Worm (Caenorhabditis elegans) whole organism, late embryonic: Measurements from ENCODE around the gene T13C2.2.

ENCODE experiments used
- C08G9.2 ChIP-seq: sonication (generic microtip); optimal IDR thresholded peaks from 2 replicates; lab custom pipeline; 2016; ENCODE audit warnings: mild to moderate bottlenecking, missing genetic modification characterization, moderate library complexity, missing compliant biosample characterization
- F13H6.1 ChIP-seq: sonication (generic microtip); optimal IDR thresholded peaks from 2 replicates; lab custom pipeline; 2016; ENCODE audit warnings: missing genetic modification characterization, missing compliant biosample characterization
- K02D7.2 ChIP-seq: sonication (generic microtip); optimal IDR thresholded peaks from 2 replicates; lab custom pipeline; 2017; ENCODE audit warnings: mild to moderate bottlenecking, missing genetic modification characterization, missing compliant biosample characterization
- T23F11.4 ChIP-seq: fragments of 200-800 bp; sonication (Bioruptor generic); optimal IDR thresholded peaks from 2 replicates; lab custom pipeline; 2018; ENCODE audit warnings: mild to moderate bottlenecking, missing genetic modification characterization, missing compliant biosample characterization
- ahr-1 ChIP-seq: sonication (generic microtip); optimal IDR thresholded peaks from 2 replicates; lab custom pipeline; 2016; ENCODE audit warnings: missing genetic modification characterization, missing compliant biosample characterization
- ama-1 ChIP-seq: fragments of 150-350 bp; optimal IDR thresholded peaks from 2 replicates; lab custom pipeline; 2014
- ceh-14 ChIP-seq: sonication (generic microtip); optimal IDR thresholded peaks from 2 replicates; lab custom pipeline; 2016; ENCODE audit warnings: missing genotype, missing genetic modification characterization, missing compliant biosample characterization
- ceh-18 ChIP-seq: sonication (generic microtip); optimal IDR thresholded peaks from 2 replicates; lab custom pipeline; 2016; ENCODE audit warnings: missing genetic modification characterization, missing compliant biosample characterization
- ceh-19 ChIP-seq: fragments of 200-800 bp; sonication (Bioruptor generic); optimal IDR thresholded peaks from 2 replicates; lab custom pipeline; 2018; ENCODE audit warnings: mild to moderate bottlenecking, missing genetic modification characterization, missing compliant biosample characterization
- ceh-31 ChIP-seq: sonication (generic microtip); optimal IDR thresholded peaks from 2 replicates; lab custom pipeline; 2016; ENCODE audit warnings: missing genetic modification characterization, missing compliant biosample characterization
- ceh-34 ChIP-seq: sonication (generic microtip); optimal IDR thresholded peaks from 2 replicates; lab custom pipeline; 2016; ENCODE audit warnings: mild to moderate bottlenecking, missing genetic modification characterization, missing compliant biosample characterization
- ceh-45 ChIP-seq: fragments of 200-800 bp; sonication (Bioruptor generic); IDR thresholded peaks from 2 replicates; pipeline ENCODE4 v1.3.6; 2022; ENCODE audit warnings: missing genetic modification reagents, missing genetic modification characterization, missing compliant biosample characterization
- ceh-48 ChIP-seq: sonication (generic microtip); optimal IDR thresholded peaks from 2 replicates; lab custom pipeline; 2016; ENCODE audit warnings: missing genetic modification characterization, inconsistent platforms, missing compliant biosample characterization
- ceh-6 ChIP-seq: fragments of 200-800 bp; sonication (Bioruptor generic); optimal IDR thresholded peaks from 2 replicates; lab custom pipeline; 2018; ENCODE audit warnings: mild to moderate bottlenecking, missing genetic modification characterization, missing compliant biosample characterization
- dve-1 ChIP-seq: sonication (generic microtip); optimal IDR thresholded peaks from 2 replicates; lab custom pipeline; 2017; ENCODE audit warnings: antibody characterized with exemption, mild to moderate bottlenecking, missing genetic modification characterization, missing compliant biosample characterization
- elt-2 ChIP-seq: sonication (generic microtip); optimal IDR thresholded peaks from 2 replicates; lab custom pipeline; 2016; ENCODE audit warnings: missing genetic modification reagents, missing genetic modification characterization, missing compliant biosample characterization
- ets-4 ChIP-seq: sonication (generic microtip); optimal IDR thresholded peaks from 2 replicates; lab custom pipeline; 2016; ENCODE audit warnings: missing genetic modification characterization, missing compliant biosample characterization
- eyg-1 ChIP-seq: sonication (generic microtip); optimal IDR thresholded peaks from 2 replicates; lab custom pipeline; 2016; ENCODE audit warnings: missing genotype, missing genetic modification characterization, missing compliant biosample characterization
- fax-1 ChIP-seq: sonication (generic microtip); optimal IDR thresholded peaks from 2 replicates; lab custom pipeline; 2016; ENCODE audit warnings: missing genotype, missing genetic modification characterization, missing compliant biosample characterization
- fkh-10 ChIP-seq: fragments of 150-350 bp; optimal IDR thresholded peaks from 2 replicates; lab custom pipeline; 2014; ENCODE audit warnings: missing biosample characterization, missing genetic modification reagents, missing genetic modification characterization
- gmeb-2 ChIP-seq: sonication (generic microtip); optimal IDR thresholded peaks from 2 replicates; lab custom pipeline; 2016; ENCODE audit warnings: missing genetic modification characterization, inconsistent platforms, missing compliant biosample characterization
- hlh-13 ChIP-seq: fragments of 200-800 bp; sonication (Bioruptor generic); optimal IDR thresholded peaks from 2 replicates; lab custom pipeline; 2018; ENCODE audit warnings: mild to moderate bottlenecking, missing genetic modification characterization, missing compliant biosample characterization
- hlh-30 ChIP-seq: sonication (generic microtip); optimal IDR thresholded peaks from 2 replicates; lab custom pipeline; 2017; ENCODE audit warnings: antibody characterized with exemption, missing genetic modification characterization, missing compliant biosample characterization; ENCODE audit not compliant: insufficient read depth
- hlh-6 ChIP-seq: sonication (generic microtip); optimal IDR thresholded peaks from 2 replicates; lab custom pipeline; 2016; ENCODE audit warnings: missing genotype, missing genetic modification characterization, missing compliant biosample characterization
- hlh-8 ChIP-seq: sonication (generic microtip); optimal IDR thresholded peaks from 2 replicates; lab custom pipeline; 2016; ENCODE audit warnings: missing genotype, missing genetic modification characterization, missing compliant biosample characterization
- lim-6 ChIP-seq: sonication (generic microtip); optimal IDR thresholded peaks from 2 replicates; lab custom pipeline; 2016; ENCODE audit warnings: missing genetic modification characterization, missing compliant biosample characterization
- madf-2 ChIP-seq: sonication (generic microtip); optimal IDR thresholded peaks from 2 replicates; lab custom pipeline; 2017; ENCODE audit warnings: missing genetic modification characterization, missing compliant biosample characterization
- mec-3 ChIP-seq: sonication (generic microtip); optimal IDR thresholded peaks from 2 replicates; lab custom pipeline; 2016; ENCODE audit warnings: borderline replicate concordance, missing genetic modification characterization, missing compliant biosample characterization
- nhr-11 ChIP-seq: fragments of 150-350 bp; optimal IDR thresholded peaks from 2 replicates; lab custom pipeline; 2014; ENCODE audit warnings: missing biosample characterization, missing genetic modification characterization
- nhr-232 ChIP-seq: sonication (generic microtip); optimal IDR thresholded peaks from 2 replicates; lab custom pipeline; 2016; ENCODE audit warnings: missing genetic modification characterization, missing compliant biosample characterization
- npax-4 ChIP-seq: sonication (generic microtip); optimal IDR thresholded peaks from 2 replicates; lab custom pipeline; 2016; ENCODE audit warnings: missing genetic modification characterization, missing compliant biosample characterization
- odd-2 ChIP-seq: sonication (generic microtip); optimal IDR thresholded peaks from 2 replicates; lab custom pipeline; 2017; ENCODE audit warnings: antibody characterized with exemption, mild to moderate bottlenecking, missing genetic modification characterization, missing compliant biosample characterization
- pag-3 ChIP-seq: sonication (generic microtip); optimal IDR thresholded peaks from 2 replicates; lab custom pipeline; 2016; ENCODE audit warnings: missing compliant biosample characterization, missing genetic modification characterization, borderline replicate concordance
- pat-9 ChIP-seq: fragments of 200-800 bp; sonication (Bioruptor generic); optimal IDR thresholded peaks from 2 replicates; lab custom pipeline; 2018; ENCODE audit warnings: mild to moderate bottlenecking, missing genetic modification characterization, moderate library complexity, missing compliant biosample characterization
- pax-1 ChIP-seq: fragments of 150-350 bp; optimal IDR thresholded peaks from 2 replicates; lab custom pipeline; 2014; ENCODE audit warnings: missing biosample characterization, missing genetic modification characterization
- pha-2 ChIP-seq: sonication (generic microtip); optimal IDR thresholded peaks from 2 replicates; lab custom pipeline; 2017; ENCODE audit warnings: mild to moderate bottlenecking, missing genetic modification characterization, missing compliant biosample characterization
- pqm-1 ChIP-seq: sonication (generic microtip); optimal IDR thresholded peaks from 2 replicates; lab custom pipeline; 2016; ENCODE audit warnings: missing genetic modification characterization, missing compliant biosample characterization
- ref-2 ChIP-seq: sonication (generic microtip); optimal IDR thresholded peaks from 2 replicates; lab custom pipeline; 2016; ENCODE audit warnings: missing genetic modification characterization, missing compliant biosample characterization
- rnt-1 ChIP-seq: sonication (generic microtip); optimal IDR thresholded peaks from 2 replicates; lab custom pipeline; 2016; ENCODE audit warnings: missing genetic modification characterization, missing compliant biosample characterization
- sdc-2 ChIP-seq: sonication (generic microtip); optimal IDR thresholded peaks from 2 replicates; lab custom pipeline; 2016; ENCODE audit warnings: missing genotype, missing genetic modification characterization, missing compliant biosample characterization
- sox-2 ChIP-seq: fragments of 200-800 bp; sonication (Bioruptor generic); IDR thresholded peaks from 2 replicates; pipeline ENCODE4 v1.3.6; 2022; ENCODE audit warnings: missing genetic modification reagents, missing genetic modification characterization, missing compliant biosample characterization
- tbx-2 ChIP-seq: sonication (generic microtip); optimal IDR thresholded peaks from 2 replicates; lab custom pipeline; 2016; ENCODE audit warnings: missing genetic modification characterization, missing compliant biosample characterization
- tbx-7 ChIP-seq: sonication (generic microtip); optimal IDR thresholded peaks from 2 replicates; lab custom pipeline; 2016; ENCODE audit warnings: missing genotype, missing genetic modification characterization, missing compliant biosample characterization
- ttx-3 ChIP-seq: sonication (generic microtip); optimal IDR thresholded peaks from 2 replicates; lab custom pipeline; 2016; ENCODE audit warnings: missing genetic modification reagents, missing genetic modification characterization, missing compliant biosample characterization
- unc-3 ChIP-seq, 2 experiments: fragments of 200-800 bp in 1 of 2; sonication (Bioruptor generic) in 1 of 2; sonication (generic microtip) in 1 of 2; conservative IDR thresholded peaks in 1 of 2; optimal IDR thresholded peaks in 1 of 2; 2 replicates each; pipeline versions ENCODE4 v1.3.6 to Lab custom; 2016 to 2022; ENCODE audit warnings: missing compliant biosample characterization in 2 of 2, missing genetic modification characterization in 2 of 2, missing genetic modification reagents in 1 of 2
- unc-42 ChIP-seq: sonication (generic microtip); optimal IDR thresholded peaks from 2 replicates; lab custom pipeline; 2016; ENCODE audit warnings: missing genotype, missing genetic modification characterization, missing compliant biosample characterization
- zip-5 ChIP-seq: sonication (generic microtip); optimal IDR thresholded peaks from 2 replicates; lab custom pipeline; 2016; ENCODE audit warnings: missing genetic modification characterization, missing compliant biosample characterization

The T13C2.2 gene

DNA sequence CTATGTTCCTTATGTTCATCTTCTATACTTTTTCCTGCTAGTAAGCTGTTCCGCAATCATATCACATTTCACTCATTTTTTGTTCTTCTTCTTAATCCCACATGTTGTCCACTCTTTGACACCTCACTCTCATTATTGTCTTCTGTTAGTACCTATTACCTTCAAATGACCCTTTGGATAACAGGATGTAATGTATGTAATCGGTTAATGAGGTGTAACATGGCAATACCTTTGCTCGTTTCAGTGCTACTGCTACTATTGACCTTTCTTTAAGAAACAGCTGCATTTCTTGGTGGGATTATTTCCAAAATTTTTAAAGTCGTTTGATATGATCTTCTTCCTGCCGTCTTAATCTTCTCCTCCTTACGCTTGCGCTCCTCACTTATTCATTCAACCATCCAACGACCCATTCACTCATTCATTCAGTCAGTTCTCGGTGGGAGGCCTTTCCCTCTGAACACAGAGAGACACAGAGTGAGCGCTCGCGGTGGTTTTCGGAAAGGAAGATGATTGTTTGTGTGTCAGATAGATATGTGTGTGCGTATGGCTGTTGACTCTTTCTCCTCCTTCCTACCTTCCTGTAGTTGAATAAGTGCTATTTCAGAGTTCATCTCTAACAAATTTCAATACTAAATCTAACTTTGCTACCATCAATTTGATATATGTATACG lies 39.7 kb downstream of the T13C2.2 start:
- no peak for TF ChIP-seq ceh-48 (tag; lab: Kevin White, UChicago)
- TF ChIP-seq elt-2 (tag; lab: Kevin White, UChicago) = no peak
- no peak for TF ChIP-seq pqm-1 (tag; lab: Kevin White, UChicago)
- TF ChIP-seq ceh-18 (tag; lab: Kevin White, UChicago) = no peak
- no peak for TF ChIP-seq dve-1
- no peak for TF ChIP-seq ceh-34
- peak; percentile 3 for TF ChIP-seq pax-1 (tag; lab: Kevin White, UChicago)
- no peak for TF ChIP-seq T23F11.4
- TF ChIP-seq sox-2 = peak; percentile 39
- no peak for TF ChIP-seq pat-9 (tag; lab: Kevin White, UChicago)
- TF ChIP-seq ama-1 (lab: Kevin White, UChicago) = no peak
- no peak for TF ChIP-seq C08G9.2
- TF ChIP-seq unc-3 (GFP tag; conservative IDR thresholded peaks at IDR 0.05; lab: Robert Waterston, UW) = no peak
- no peak for TF ChIP-seq unc-3 (tag; optimal IDR thresholded peaks at IDR 0.05; lab: Kevin White, UChicago)
- TF ChIP-seq tbx-2 (tag; lab: Kevin White, UChicago) = peak; percentile 28
- no peak for TF ChIP-seq mec-3
- TF ChIP-seq ceh-19 (GFP tag; lab: Kevin White, UChicago) = no peak
- no peak for TF ChIP-seq lim-6 (tag; lab: Kevin White, UChicago)
- no peak for TF ChIP-seq ceh-14 (tag; lab: Kevin White, UChicago)
- TF ChIP-seq ahr-1 (tag; lab: Kevin White, UChicago) = no peak
- no peak for TF ChIP-seq F13H6.1 (tag; lab: Kevin White, UChicago)
- no peak for TF ChIP-seq npax-4 (tag; lab: Kevin White, UChicago)
- no peak for TF ChIP-seq odd-2 (tag; lab: Kevin White, UChicago)
- no peak for TF ChIP-seq nhr-11
- TF ChIP-seq sdc-2 (tag; lab: Kevin White, UChicago) = no peak
- no peak for TF ChIP-seq K02D7.2 (tag; lab: Kevin White, UChicago)
- no peak for TF ChIP-seq ets-4 (tag; lab: Kevin White, UChicago)
- TF ChIP-seq ceh-45 (GFP tag; lab: Robert Waterston, UW) = no peak
- no peak for TF ChIP-seq tbx-7 (tag; lab: Kevin White, UChicago)
- TF ChIP-seq ceh-31 (tag; lab: Kevin White, UChicago) = peak; percentile 53
- no peak for TF ChIP-seq pag-3
- TF ChIP-seq ref-2 (tag; lab: Kevin White, UChicago) = no peak
- no peak for TF ChIP-seq madf-2 (tag; lab: Kevin White, UChicago)
- no peak for TF ChIP-seq zip-5 (tag; lab: Kevin White, UChicago)
- peak; percentile 29 for TF ChIP-seq nhr-232 (tag; lab: Kevin White, UChicago)
- TF ChIP-seq ceh-6 = no peak

DNA sequence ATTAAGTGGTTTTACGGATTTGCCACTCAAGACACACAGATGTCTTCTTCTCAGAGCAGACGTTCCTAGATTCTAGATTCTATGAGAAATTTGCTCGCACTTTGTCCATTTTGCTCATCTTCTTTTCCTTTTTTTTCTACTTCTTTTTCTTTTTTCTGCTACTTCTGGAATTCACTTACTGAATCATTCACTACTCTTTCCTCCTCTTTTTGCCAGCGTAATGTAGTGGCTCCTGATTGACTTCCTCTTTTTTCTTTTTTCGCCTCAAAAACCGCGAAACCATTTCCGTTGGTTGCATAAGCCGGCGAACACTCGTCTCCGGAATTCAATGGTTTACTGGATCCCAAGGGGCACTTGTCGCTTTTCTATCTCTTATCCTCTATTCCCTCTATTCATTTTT lies 40.2 kb downstream of the T13C2.2 start:
- TF ChIP-seq unc-42 = peak; percentile 13
- TF ChIP-seq tbx-7 (tag; lab: Kevin White, UChicago) = no peak

DNA sequence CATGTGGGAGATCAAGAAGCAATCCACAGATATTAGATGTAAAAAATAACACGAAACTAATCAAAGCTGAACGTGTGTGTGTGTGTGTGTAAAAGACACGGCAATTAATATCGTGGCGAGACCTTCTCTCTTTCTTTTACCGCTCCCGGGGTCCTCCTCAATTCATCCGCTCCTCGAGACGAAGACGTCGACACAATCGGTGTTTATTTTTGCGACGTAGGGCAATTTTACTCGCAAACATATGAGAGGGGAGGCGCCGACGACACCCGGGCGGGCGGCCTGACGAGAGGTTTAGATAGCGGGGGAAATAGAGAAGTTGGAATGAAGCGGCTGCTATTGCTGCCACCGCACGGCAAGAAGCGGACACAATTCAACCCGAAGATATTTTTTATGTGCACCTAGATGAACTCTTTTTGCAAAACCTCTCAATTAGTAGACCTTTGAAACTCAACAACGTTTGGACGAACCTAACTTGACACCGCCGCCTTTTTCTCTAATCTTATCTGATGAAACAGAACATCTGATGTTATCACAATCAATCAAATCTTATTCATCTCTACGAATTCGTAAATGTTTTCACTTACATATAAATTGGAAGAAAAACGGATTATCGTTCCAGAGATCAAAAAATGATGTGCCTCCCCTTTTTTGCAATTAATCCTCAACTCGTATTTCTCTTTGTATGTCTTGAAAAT lies 40.9 kb downstream of the T13C2.2 start:
- TF ChIP-seq gmeb-2 (tag; lab: Kevin White, UChicago) (no peak), madf-2 (tag; lab: Kevin White, UChicago) (no peak), hlh-30 (tag; lab: Kevin White, UChicago) (no peak), elt-2 (tag; lab: Kevin White, UChicago) (peak; percentile 32), mec-3 (no peak), pha-2 (peak; percentile 19), nhr-11 (no peak), ceh-6 (no peak), hlh-13 (no peak), pqm-1 (tag; lab: Kevin White, UChicago) (no peak), hlh-6 (tag; lab: Kevin White, UChicago) (peak; percentile 13), pax-1 (tag; lab: Kevin White, UChicago) (no peak), ceh-34 (no peak), ttx-3 (no peak), unc-3 (GFP tag; conservative IDR thresholded peaks at IDR 0.05; lab: Robert Waterston, UW) (no peak), unc-3 (tag; optimal IDR thresholded peaks at IDR 0.05; lab: Kevin White, UChicago) (no peak), C08G9.2 (peak; percentile 27), nhr-232 (tag; lab: Kevin White, UChicago) (no peak), fkh-10 (GFP tag; lab: Kevin White, UChicago) (no peak), eyg-1 (tag; lab: Kevin White, UChicago) (no peak), fax-1 (no peak), rnt-1 (tag; lab: Kevin White, UChicago) (peak; percentile 40), sox-2 (no peak), hlh-8 (tag; lab: Kevin White, UChicago) (no peak)
